Fruit fly (Drosophila melanogaster): Measurements from ENCODE around the gene chb.

dm6 chr3L:21230762-21231161 is 58.1 kb downstream of the chb start:
- TF ChIP-seq Lpt (GFP tag; optimal IDR thresholded peaks at IDR 0.05) (no peak), CG10631 (GFP tag; optimal IDR thresholded peaks at IDR 0.05) (no peak), lz (GFP tag; optimal IDR thresholded peaks at IDR 0.05) (no peak), Hr39 (GFP tag; optimal IDR thresholded peaks at IDR 0.05) (no peak), CG6808 (GFP tag; optimal IDR thresholded peaks at IDR 0.05) (no peak), CG6276 (GFP tag; optimal IDR thresholded peaks at IDR 0.05) (no peak), Sox102F (GFP tag; optimal IDR thresholded peaks at IDR 0.05) (no peak), CG8632 (GFP tag; optimal IDR thresholded peaks at IDR 0.05) (no peak), Ets96B (tag; optimal IDR thresholded peaks at IDR 0.05) (no peak)

Measured in whole organism, prepupa.